Fruit fly (Drosophila melanogaster) whole organism, prepupa: Measurements from ENCODE around the gene Arl4.

Source experiments
- Blimp-1 ChIP-seq: fragments of 200-800 bp; sonication (Bioruptor generic); optimal IDR thresholded peaks from 3 replicates; lab custom pipeline; 2017; ENCODE audit warnings: missing biosample characterization, missing genetic modification characterization, mild to moderate bottlenecking, moderate library complexity, missing genetic modification reagents
- CG10631 ChIP-seq: fragments of 200-800 bp; sonication (Bioruptor generic); optimal IDR thresholded peaks from 2 replicates; lab custom pipeline; 2016; ENCODE audit warnings: missing biosample characterization, missing genetic modification characterization
- CG10669 ChIP-seq: fragments of 200-800 bp; sonication (Bioruptor generic); optimal IDR thresholded peaks from 3 replicates; lab custom pipeline; 2018; ENCODE audit warnings: missing biosample characterization, mild to moderate bottlenecking, missing genetic modification characterization, moderate library complexity
- CG11294 ChIP-seq: fragments of 200-800 bp; sonication (Bioruptor generic); IDR thresholded peaks from 2 replicates; pipeline ENCODE4 v1.3.6; 2022; ENCODE audit warnings: missing biosample characterization, missing genetic modification characterization
- CG11902 ChIP-seq: fragments of 200-800 bp; sonication (Bioruptor generic); optimal IDR thresholded peaks from 3 replicates; lab custom pipeline; 2016; ENCODE audit warnings: missing biosample characterization, missing genetic modification characterization
- CG15336 ChIP-seq: fragments of 200-800 bp; sonication (Bioruptor generic); IDR thresholded peaks from 2 replicates; pipeline ENCODE4 v1.3.6; 2022; ENCODE audit warnings: missing biosample characterization, missing genetic modification characterization
- CG1621 ChIP-seq: fragments of 200-800 bp; sonication (Bioruptor generic); optimal IDR thresholded peaks from 3 replicates; lab custom pipeline; 2018; ENCODE audit warnings: missing biosample characterization, mild to moderate bottlenecking, missing genetic modification characterization
- CG16779 ChIP-seq: fragments of 200-800 bp; sonication (Bioruptor generic); optimal IDR thresholded peaks from 3 replicates; lab custom pipeline; 2017; ENCODE audit warnings: missing biosample characterization, mild to moderate bottlenecking, missing genetic modification characterization
- CG3032 ChIP-seq: fragments of 200-800 bp; optimal IDR thresholded peaks from 2 replicates; lab custom pipeline; 2019; ENCODE audit warnings: missing biosample characterization, mild to moderate bottlenecking, missing genetic modification characterization, moderate library complexity
- CG31627 ChIP-seq: fragments of 200-800 bp; sonication (Bioruptor generic); optimal IDR thresholded peaks from 3 replicates; lab custom pipeline; 2016; ENCODE audit warnings: missing biosample characterization, missing genetic modification characterization
- CG32006 ChIP-seq: fragments of 200-800 bp; sonication (Bioruptor generic); optimal IDR thresholded peaks from 3 replicates; lab custom pipeline; 2017; ENCODE audit warnings: missing biosample characterization, mild to moderate bottlenecking, missing genetic modification characterization
- CG34406 ChIP-seq: fragments of 200-800 bp; sonication (Bioruptor generic); optimal IDR thresholded peaks from 3 replicates; lab custom pipeline; 2016; ENCODE audit warnings: missing biosample characterization, missing genetic modification characterization
- CG4318 ChIP-seq: fragments of 200-800 bp; sonication (Bioruptor generic); optimal IDR thresholded peaks from 3 replicates; lab custom pipeline; 2017; ENCODE audit warnings: missing biosample characterization, mild to moderate bottlenecking, missing genetic modification characterization
- CG6163 ChIP-seq: fragments of 200-800 bp; sonication (Bioruptor generic); IDR thresholded peaks from 3 replicates; pipeline ENCODE4 v1.3.6; 2022; ENCODE audit warnings: missing biosample characterization, missing genetic modification characterization
- CG6276 ChIP-seq: fragments of 200-800 bp; sonication (Bioruptor generic); optimal IDR thresholded peaks from 2 replicates; lab custom pipeline; 2017; ENCODE audit warnings: missing biosample characterization, mild to moderate bottlenecking, missing genetic modification characterization
- CG6808 ChIP-seq: fragments of 200-800 bp; sonication (Bioruptor generic); optimal IDR thresholded peaks from 3 replicates; lab custom pipeline; 2017; ENCODE audit warnings: missing biosample characterization, missing genetic modification characterization, mild to moderate bottlenecking, moderate library complexity, missing genetic modification reagents
- CG8119 ChIP-seq: fragments of 200-800 bp; sonication (Bioruptor generic); IDR thresholded peaks from 3 replicates; pipeline ENCODE4 v1.3.6; 2022; ENCODE audit warnings: missing biosample characterization, missing genetic modification characterization
- CG8319 ChIP-seq: fragments of 200-800 bp; sonication (Bioruptor generic); optimal IDR thresholded peaks from 3 replicates; lab custom pipeline; 2016; ENCODE audit warnings: missing biosample characterization, missing genetic modification characterization
- CG8632 ChIP-seq: fragments of 200-800 bp; sonication (Bioruptor generic); optimal IDR thresholded peaks from 3 replicates; lab custom pipeline; 2016; ENCODE audit warnings: missing biosample characterization, missing genetic modification characterization
- CG9139 ChIP-seq: fragments of 200-800 bp; sonication (Bioruptor generic); optimal IDR thresholded peaks from 3 replicates; lab custom pipeline; 2017; ENCODE audit warnings: missing biosample characterization, mild to moderate bottlenecking, missing genetic modification characterization
- Eip75B ChIP-seq: fragments of 200-800 bp; sonication (Bioruptor generic); optimal IDR thresholded peaks from 3 replicates; lab custom pipeline; 2016; ENCODE audit warnings: missing biosample characterization, missing genetic modification characterization
- Eip78C ChIP-seq: fragments of 200-800 bp; sonication (Bioruptor generic); peaks from one replicate; lab custom pipeline; 2016; ENCODE audit warnings: missing biosample characterization, missing genetic modification characterization
- Eip93F ChIP-seq: fragments of 200-800 bp; sonication (Bioruptor generic); optimal IDR thresholded peaks from 2 replicates; lab custom pipeline; 2016; ENCODE audit warnings: missing biosample characterization, mild to moderate bottlenecking, missing genetic modification characterization
- Ets21C ChIP-seq: fragments of 200-800 bp; sonication (Bioruptor generic); optimal IDR thresholded peaks from 3 replicates; lab custom pipeline; 2016; ENCODE audit warnings: missing biosample characterization, missing genetic modification characterization
- Hr38 ChIP-seq: sonication (Bioruptor generic); optimal IDR thresholded peaks from 2 replicates; lab custom pipeline; 2016; ENCODE audit warnings: missing biosample characterization, missing genetic modification characterization
- Hr39 ChIP-seq: fragments of 200-800 bp; sonication (Bioruptor generic); optimal IDR thresholded peaks from 2 replicates; lab custom pipeline; 2016; ENCODE audit warnings: missing biosample characterization, missing genetic modification characterization
- Hr4 ChIP-seq: fragments of 200-800 bp; sonication (Bioruptor generic); optimal IDR thresholded peaks from 3 replicates; lab custom pipeline; 2016; ENCODE audit warnings: missing biosample characterization, missing genetic modification characterization
- Lpt ChIP-seq: fragments of 200-800 bp; sonication (Bioruptor generic); optimal IDR thresholded peaks from 3 replicates; lab custom pipeline; 2016; ENCODE audit warnings: missing biosample characterization, missing genetic modification characterization
- Met ChIP-seq: fragments of 200-800 bp; sonication (Bioruptor generic); optimal IDR thresholded peaks from 3 replicates; lab custom pipeline; 2016; ENCODE audit warnings: missing biosample characterization, missing genetic modification characterization
- OdsH ChIP-seq: fragments of 200-800 bp; sonication (Bioruptor generic); optimal IDR thresholded peaks from 3 replicates; lab custom pipeline; 2016; ENCODE audit warnings: missing biosample characterization, missing genetic modification characterization
- Sox102F ChIP-seq: fragments of 200-800 bp; sonication (Bioruptor generic); optimal IDR thresholded peaks from 2 replicates; lab custom pipeline; 2016; ENCODE audit warnings: missing biosample characterization, mild to moderate bottlenecking, missing genetic modification characterization
- Sox14 ChIP-seq: fragments of 200-800 bp; sonication (Bioruptor generic); optimal IDR thresholded peaks from 3 replicates; lab custom pipeline; 2016; ENCODE audit warnings: missing biosample characterization, missing genetic modification characterization
- achi ChIP-seq: fragments of 200-800 bp; sonication (Bioruptor generic); optimal IDR thresholded peaks from 3 replicates; lab custom pipeline; 2016; ENCODE audit warnings: missing biosample characterization, missing genetic modification characterization
- cyc ChIP-seq: fragments of 200-800 bp; sonication (Bioruptor generic); optimal IDR thresholded peaks from 3 replicates; lab custom pipeline; 2016; ENCODE audit warnings: missing biosample characterization, missing genetic modification characterization
- dac ChIP-seq: fragments of 200-800 bp; sonication (Bioruptor generic); optimal IDR thresholded peaks from 2 replicates; lab custom pipeline; 2017; ENCODE audit warnings: missing biosample characterization, mild to moderate bottlenecking, missing genetic modification characterization
- eg ChIP-seq: fragments of 200-800 bp; sonication (Bioruptor generic); IDR thresholded peaks from 3 replicates; pipeline ENCODE4 v1.3.6; 2022; ENCODE audit warnings: missing biosample characterization, missing genetic modification characterization
- esn ChIP-seq: fragments of 200-800 bp; sonication (Bioruptor generic); optimal IDR thresholded peaks from 2 replicates; lab custom pipeline; 2016; ENCODE audit warnings: missing biosample characterization, mild to moderate bottlenecking, missing genetic modification characterization, moderate library complexity
- fd59A ChIP-seq: fragments of 200-800 bp; sonication (Bioruptor generic); optimal IDR thresholded peaks from 2 replicates; lab custom pipeline; 2017; ENCODE audit warnings: missing biosample characterization, mild to moderate bottlenecking, missing genetic modification characterization, missing genetic modification reagents
- fkh ChIP-seq: fragments of 200-800 bp; sonication (Bioruptor generic); optimal IDR thresholded peaks from 3 replicates; lab custom pipeline; 2017; ENCODE audit warnings: missing biosample characterization, mild to moderate bottlenecking, missing genetic modification characterization, moderate library complexity
- lz ChIP-seq: fragments of 200-800 bp; sonication (Bioruptor generic); optimal IDR thresholded peaks from 3 replicates; lab custom pipeline; 2016; ENCODE audit warnings: missing biosample characterization, missing genetic modification characterization
- pdm3 ChIP-seq: fragments of 200-800 bp; sonication (Bioruptor generic); optimal IDR thresholded peaks from 3 replicates; lab custom pipeline; 2016; ENCODE audit warnings: missing biosample characterization, missing genetic modification characterization
- salr ChIP-seq, 2 experiments: fragments of 200-800 bp; sonication (Bioruptor generic); optimal IDR thresholded peaks; 3 replicates each; lab custom pipeline; 2016 to 2018; ENCODE audit warnings: missing biosample characterization in 2 of 2, missing genetic modification characterization in 2 of 2, mild to moderate bottlenecking in 1 of 2
- svp ChIP-seq: fragments of 200-800 bp; sonication (Bioruptor generic); peaks from one replicate; lab custom pipeline; 2016; ENCODE audit warnings: missing biosample characterization, missing genetic modification characterization
- topi ChIP-seq: fragments of 200-800 bp; sonication (Bioruptor generic); optimal IDR thresholded peaks from 3 replicates; lab custom pipeline; 2016; ENCODE audit warnings: missing biosample characterization, missing genetic modification characterization

Gene Arl4

DNA sequence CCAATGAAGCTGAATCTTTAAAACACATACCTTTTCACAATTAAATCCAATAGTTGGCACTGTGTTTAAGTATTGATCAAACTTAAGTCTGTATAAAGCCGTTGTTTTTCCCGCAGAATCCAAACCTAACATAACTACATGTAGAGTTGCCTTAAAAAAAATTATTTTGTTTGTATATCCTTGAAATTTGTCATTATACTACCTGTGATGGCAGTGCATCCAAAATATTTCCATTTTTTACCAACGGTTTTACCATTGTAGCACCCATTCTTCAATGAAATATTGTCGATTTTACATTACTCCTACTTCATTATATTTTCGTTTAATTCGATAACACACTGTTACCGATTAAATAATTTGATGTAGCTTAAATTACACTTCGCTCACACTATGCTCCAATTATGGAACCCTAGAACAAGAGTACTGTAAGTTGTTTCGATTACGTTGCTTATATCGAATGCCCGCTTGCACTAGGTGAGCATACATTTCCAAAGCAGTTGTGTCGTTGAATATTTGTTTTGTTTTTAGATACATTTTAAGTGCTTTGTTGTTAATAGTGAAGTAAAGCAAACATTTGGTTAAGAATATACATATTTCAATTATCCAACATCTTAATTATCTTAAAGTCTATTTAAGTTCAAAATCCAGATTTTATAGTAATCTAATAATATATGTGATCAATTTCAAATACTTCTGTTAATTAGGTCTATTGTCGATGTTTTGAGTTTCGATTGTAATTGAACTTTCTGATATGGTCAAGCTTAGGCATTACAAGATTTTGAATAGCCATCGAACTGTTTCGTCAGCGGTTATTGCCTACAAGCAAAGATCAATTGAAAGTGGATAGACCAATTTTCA is at the start of gene Arl4:
Gene Arl4 (minus strand): TSS at position 328 of the 858 bp plus-strand sequence.
- TF ChIP-seq Sox14 = peak; percentile 51
- TF ChIP-seq CG6808 (GFP tag; lab: Kevin White, UChicago) = no peak
- peak; percentile 13 for TF ChIP-seq pdm3 (GFP tag; lab: Kevin White, UChicago)
- no peak for TF ChIP-seq CG16779 (tag; lab: Kevin White, UChicago)
- peak; percentile 64 for TF ChIP-seq Eip78C
- TF ChIP-seq CG11294 (GFP tag; lab: Robert Waterston, UW) = no peak
- no peak for TF ChIP-seq Lpt
- TF ChIP-seq CG8319 = no peak
- peak; percentile 8 for TF ChIP-seq OdsH (GFP tag; lab: Kevin White, UChicago)
- no peak for TF ChIP-seq CG31627 (GFP tag; lab: Kevin White, UChicago)
- TF ChIP-seq CG11902 (GFP tag; lab: Kevin White, UChicago) = peak; percentile 2
- TF ChIP-seq CG10631 (GFP tag; lab: Kevin White, UChicago) = peak; percentile 31
- TF ChIP-seq CG10669 = peak; percentile 18
- no peak for TF ChIP-seq CG32006
- peak; percentile 24 for TF ChIP-seq lz (GFP tag; lab: Kevin White, UChicago)
- peak; percentile 29 for TF ChIP-seq Hr4 (GFP tag; lab: Kevin White, UChicago)
- TF ChIP-seq cyc (GFP tag; lab: Kevin White, UChicago) = peak; percentile 30
- no peak for TF ChIP-seq Eip93F (GFP tag; lab: Kevin White, UChicago)

- TF ChIP-seq Eip78C = peak; percentile 47
- TF ChIP-seq CG6808 (GFP tag; lab: Kevin White, UChicago) = no peak
- TF ChIP-seq, all 60 proteins: peak for 1
These were observed 48.5 kb upstream of the Arl4 start, which contains the start of the genes CG31999 and yellow-h for dm6 chr4:227648-228047. Gene CG31999, minus strand, starts transcription at chr4:227748. Gene yellow-h, plus strand, starts transcription at chr4:227922.

dm6 chr4:226751-227150 is 47.6 kb upstream of the Arl4 start:
- TF ChIP-seq CG10669 (no peak), CG9139 (GFP tag; lab: Kevin White, UChicago) (no peak), salr (GFP tag; optimal IDR thresholded peaks at IDR 0.05; lab: Kevin White, UChicago) (no peak), CG6163 (GFP tag; lab: Robert Waterston, UW) (no peak), eg (GFP tag; lab: Robert Waterston, UW) (no peak), Eip93F (GFP tag; lab: Kevin White, UChicago) (no peak), CG8119 (no peak), esn (no peak), CG8632 (no peak), CG4318 (GFP tag; lab: Kevin White, UChicago) (no peak), cyc (GFP tag; lab: Kevin White, UChicago) (no peak), Hr39 (no peak), svp (no peak)

- peak; percentile 8 for TF ChIP-seq CG9139 (GFP tag; lab: Kevin White, UChicago)
- peak; percentile 30 for TF ChIP-seq esn
- no peak for TF ChIP-seq Ets21C (GFP tag; lab: Kevin White, UChicago)
- no peak for TF ChIP-seq CG3032 (tag; lab: Kevin White, UChicago)
- TF ChIP-seq Blimp-1 (GFP tag; lab: Kevin White, UChicago) = no peak
- TF ChIP-seq CG6808 (GFP tag; lab: Kevin White, UChicago) = peak; percentile 15
- no peak for TF ChIP-seq salr (GFP tag; optimal IDR thresholded peaks at IDR 0.05; lab: Kevin White, UChicago)
- TF ChIP-seq CG32006 = no peak
- TF ChIP-seq fd59A (GFP tag; lab: Kevin White, UChicago) = no peak
- no peak for TF ChIP-seq OdsH (GFP tag; lab: Kevin White, UChicago)
- TF ChIP-seq CG1621 = no peak
- TF ChIP-seq CG31627 (GFP tag; lab: Kevin White, UChicago) = no peak
- TF ChIP-seq svp = no peak
- no peak for TF ChIP-seq dac (GFP tag; lab: Kevin White, UChicago)
- no peak for TF ChIP-seq CG6163 (GFP tag; lab: Robert Waterston, UW)
- TF ChIP-seq fkh = peak; percentile 92
- no peak for TF ChIP-seq topi (GFP tag; lab: Kevin White, UChicago)
- TF ChIP-seq achi = no peak
- no peak for TF ChIP-seq Hr38
- TF ChIP-seq cyc (GFP tag; lab: Kevin White, UChicago) = no peak
- no peak for TF ChIP-seq CG6276 (GFP tag; lab: Kevin White, UChicago)
- TF ChIP-seq Hr39 = no peak
- no peak for TF ChIP-seq CG15336
- TF ChIP-seq CG34406 = no peak
- TF ChIP-seq Eip75B (GFP tag; lab: Kevin White, UChicago) = peak; percentile 20
- TF ChIP-seq Sox102F (GFP tag; lab: Kevin White, UChicago) = no peak
- no peak for TF ChIP-seq CG10631 (GFP tag; lab: Kevin White, UChicago)
- peak; percentile 28 for TF ChIP-seq Met (GFP tag; lab: Kevin White, UChicago)
These were observed 46.6 kb upstream of the Arl4 start for dm6 chr4:225824-226223.
